Worm (Caenorhabditis elegans): ENCODE data around the gene aak-1.

DNA sequence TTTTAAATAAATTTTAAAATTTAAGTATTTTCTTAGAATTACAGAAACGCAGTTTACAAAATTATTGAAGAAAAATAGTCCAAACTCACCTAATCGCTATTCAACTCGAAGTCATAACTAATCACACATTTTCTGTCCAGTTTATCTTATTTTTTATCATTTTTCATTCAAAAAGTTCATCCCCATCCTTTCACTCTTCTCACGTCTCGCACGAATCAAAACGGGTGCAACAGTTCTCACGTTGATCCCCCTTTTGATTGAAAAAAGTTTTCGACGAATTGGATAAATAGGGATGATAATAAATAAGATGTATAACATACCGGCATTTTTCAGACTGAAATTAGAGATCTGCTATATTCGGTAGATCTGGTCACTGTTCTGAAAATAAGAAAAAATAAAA lies 51.2 kb downstream of the aak-1 start:
- TF ChIP-seq ama-1 (optimal IDR thresholded peaks at IDR 0.05) (no peak), mab-5 (tag; optimal IDR thresholded peaks at IDR 0.05) (no peak)

Measured in whole organism, L2 larva.